Worm (Caenorhabditis elegans) whole organism, L1 larva: ENCODE results near the gene Y27F2A.10.

Source experiments
- C04F5.9 ChIP-seq: sonication (generic microtip); optimal IDR thresholded peaks from 2 replicates; lab custom pipeline; 2016; ENCODE audit warnings: missing genetic modification characterization, missing compliant biosample characterization
- C34B4.2 ChIP-seq: sonication (generic microtip); optimal IDR thresholded peaks from 2 replicates; lab custom pipeline; 2017; ENCODE audit warnings: mild to moderate bottlenecking, missing genetic modification characterization, missing compliant biosample characterization
- F16B12.6 ChIP-seq: fragments of 150-350 bp; optimal IDR thresholded peaks from 2 replicates; lab custom pipeline; 2014; ENCODE audit warnings: missing biosample characterization, missing genetic modification characterization
- aha-1 ChIP-seq: fragments of 150-350 bp; optimal IDR thresholded peaks from 2 replicates; lab custom pipeline; 2014; ENCODE audit warnings: missing biosample characterization, missing genetic modification characterization
- alr-1 ChIP-seq: fragments of 200-800 bp; sonication (Bioruptor generic); optimal IDR thresholded peaks from 2 replicates; lab custom pipeline; 2018; ENCODE audit warnings: borderline replicate concordance, mild to moderate bottlenecking, missing genetic modification characterization, missing compliant biosample characterization
- aly-2 ChIP-seq: fragments of 150-350 bp; optimal IDR thresholded peaks from 2 replicates; lab custom pipeline; 2014; ENCODE audit warnings: missing biosample characterization, missing genetic modification characterization
- ceh-82 ChIP-seq, 3 experiments: fragments of 150-350 bp in 1 of 3; sonication (generic microtip) in 2 of 3; optimal IDR thresholded peaks; 2 replicates each; lab custom pipeline; 2014 to 2017; ENCODE audit warnings: missing biosample characterization in 3 of 3, missing genetic modification characterization in 3 of 3
- ceh-88 ChIP-seq: fragments of 200-800 bp; sonication (Bioruptor generic); IDR thresholded peaks from 2 replicates; pipeline ENCODE4 v1.3.6; 2022; ENCODE audit warnings: missing genetic modification characterization, missing compliant biosample characterization
- ceh-90 ChIP-seq: sonication (generic microtip); optimal IDR thresholded peaks from 2 replicates; lab custom pipeline; 2016; ENCODE audit warnings: missing genetic modification characterization, missing compliant biosample characterization
- ces-1 ChIP-seq: fragments of 150-350 bp; optimal IDR thresholded peaks from 2 replicates; lab custom pipeline; 2014; ENCODE audit warnings: missing biosample characterization, missing genetic modification reagents, missing genetic modification characterization
- dpl-1 ChIP-seq, 3 experiments: fragments of 150-350 bp in 2 of 3; sonication (generic microtip) in 1 of 3; optimal IDR thresholded peaks; 2 replicates each; lab custom pipeline; 2014 to 2017; ENCODE audit warnings: missing biosample characterization in 3 of 3, missing genetic modification characterization in 3 of 3, missing genetic modification reagents in 3 of 3
- efl-1 ChIP-seq, 4 experiments: fragments of 150-350 bp; optimal IDR thresholded peaks in 3 of 4; peaks in 1 of 4; 1 replicate in 1 of 4; 2 replicates in 3 of 4; lab custom pipeline; 2014; ENCODE audit warnings: missing biosample characterization in 2 of 4, missing genetic modification characterization in 2 of 4, missing genetic modification reagents in 2 of 4
- efl-3 ChIP-seq: fragments of 200-800 bp; sonication (Bioruptor generic); optimal IDR thresholded peaks from 2 replicates; lab custom pipeline; 2018; ENCODE audit warnings: mild to moderate bottlenecking, missing genetic modification characterization, missing compliant biosample characterization
- egl-27 ChIP-seq, 2 experiments: fragments of 150-350 bp in 1 of 2; sonication (generic microtip); optimal IDR thresholded peaks; 3 replicates each; lab custom pipeline; 2017 to 2018; ENCODE audit warnings: missing biosample characterization in 2 of 2, missing genetic modification characterization in 2 of 2, missing genetic modification reagents in 2 of 2
- ets-5 ChIP-seq: fragments of 200-800 bp; sonication (Bioruptor generic); IDR thresholded peaks from 2 replicates; pipeline ENCODE4 v1.3.6; 2022; ENCODE audit warnings: missing genetic modification characterization, missing compliant biosample characterization
- fkh-10 ChIP-seq: sonication (generic microtip); optimal IDR thresholded peaks from 2 replicates; lab custom pipeline; 2017; ENCODE audit warnings: missing biosample characterization, missing genetic modification reagents, missing genetic modification characterization
- fkh-4 ChIP-seq: sonication (generic microtip); optimal IDR thresholded peaks from 2 replicates; lab custom pipeline; 2016; ENCODE audit warnings: missing compliant biosample characterization, missing genetic modification characterization, borderline replicate concordance
- fkh-8 ChIP-seq: sonication (generic microtip); optimal IDR thresholded peaks from 2 replicates; lab custom pipeline; 2016; ENCODE audit warnings: mild to moderate bottlenecking, missing genetic modification characterization, missing compliant biosample characterization
- grh-1 ChIP-seq: fragments of 200-800 bp; sonication (Bioruptor generic); IDR thresholded peaks from 2 replicates; pipeline ENCODE4 v1.3.6; 2022; ENCODE audit warnings: missing genetic modification reagents, missing genetic modification characterization, missing compliant biosample characterization
- hlh-17 ChIP-seq: fragments of 200-800 bp; sonication (Bioruptor generic); optimal IDR thresholded peaks from 2 replicates; lab custom pipeline; 2018; ENCODE audit warnings: missing genetic modification characterization, mild to moderate bottlenecking, missing compliant biosample characterization, moderate library complexity, borderline replicate concordance
- hpl-2 ChIP-seq: fragments of 150-350 bp; optimal IDR thresholded peaks from 2 replicates; lab custom pipeline; 2014; ENCODE audit warnings: missing biosample characterization, missing genetic modification reagents, missing genetic modification characterization
- irx-1 ChIP-seq: sonication (generic microtip); optimal IDR thresholded peaks from 2 replicates; lab custom pipeline; 2016; ENCODE audit warnings: missing genetic modification characterization, missing compliant biosample characterization
- lin-14 ChIP-seq: fragments of 200-800 bp; sonication (Bioruptor generic); optimal IDR thresholded peaks from 2 replicates; lab custom pipeline; 2018; ENCODE audit warnings: mild to moderate bottlenecking, missing genetic modification characterization, moderate library complexity, missing compliant biosample characterization
- lin-35 ChIP-seq, 2 experiments: fragments of 150-350 bp; optimal IDR thresholded peaks; 2 replicates each; lab custom pipeline; 2014; ENCODE audit warnings: missing biosample characterization in 2 of 2, missing genetic modification characterization in 2 of 2, missing genetic modification reagents in 2 of 2
- lin-39 ChIP-seq: fragments of 150-350 bp; optimal IDR thresholded peaks from 2 replicates; lab custom pipeline; 2014; ENCODE audit warnings: missing biosample characterization, missing genetic modification reagents, missing genetic modification characterization
- lir-3 ChIP-seq: sonication (generic microtip); optimal IDR thresholded peaks from 2 replicates; lab custom pipeline; 2016; ENCODE audit warnings: mild to moderate bottlenecking, missing genetic modification characterization, moderate library complexity, missing compliant biosample characterization; ENCODE audit not compliant: poor library complexity
- lsy-2 ChIP-seq, 2 experiments: fragments of 150-350 bp; optimal IDR thresholded peaks; 2 replicates each; lab custom pipeline; 2014; ENCODE audit warnings: missing biosample characterization in 2 of 2, missing genetic modification characterization in 2 of 2
- mep-1 ChIP-seq: fragments of 150-350 bp; optimal IDR thresholded peaks from 2 replicates; lab custom pipeline; 2014; ENCODE audit warnings: missing biosample characterization, missing genetic modification characterization
- nhr-19 ChIP-seq: fragments of 200-800 bp; sonication (Bioruptor generic); conservative IDR thresholded peaks from 2 replicates; pipeline ENCODE4 v1.3.6; 2022; ENCODE audit warnings: missing genetic modification characterization, missing compliant biosample characterization
- nhr-47 ChIP-seq: sonication (generic microtip); optimal IDR thresholded peaks from 2 replicates; lab custom pipeline; 2016; ENCODE audit warnings: mild to moderate bottlenecking, missing genetic modification characterization, moderate library complexity, missing compliant biosample characterization
- nhr-71 ChIP-seq: sonication (generic microtip); optimal IDR thresholded peaks from 2 replicates; lab custom pipeline; 2016; ENCODE audit warnings: mild to moderate bottlenecking, missing genetic modification characterization, moderate library complexity, missing compliant biosample characterization
- nhr-77 ChIP-seq: fragments of 150-350 bp; optimal IDR thresholded peaks from 2 replicates; lab custom pipeline; 2014; ENCODE audit warnings: missing biosample characterization, missing genetic modification characterization
- nhr-85 ChIP-seq: sonication (generic microtip); peaks from one replicate; lab custom pipeline; 2016; ENCODE audit warnings: missing genetic modification characterization, inconsistent platforms, missing compliant biosample characterization
- nhr-90 ChIP-seq: sonication (generic microtip); optimal IDR thresholded peaks from 2 replicates; lab custom pipeline; 2016; ENCODE audit warnings: mild to moderate bottlenecking, missing genetic modification characterization, missing compliant biosample characterization; ENCODE audit not compliant: poor library complexity
- pax-3 ChIP-seq: fragments of 200-800 bp; sonication (Bioruptor generic); optimal IDR thresholded peaks from 2 replicates; lab custom pipeline; 2018; ENCODE audit warnings: mild to moderate bottlenecking, missing genetic modification characterization, moderate library complexity, missing compliant biosample characterization
- pqm-1 ChIP-seq: sonication (generic microtip); optimal IDR thresholded peaks from 3 replicates; lab custom pipeline; 2017; ENCODE audit warnings: missing biosample characterization, missing genetic modification characterization
- rnt-1 ChIP-seq: sonication (generic microtip); optimal IDR thresholded peaks from 2 replicates; lab custom pipeline; 2016; ENCODE audit warnings: mild to moderate bottlenecking, missing genetic modification characterization, moderate library complexity, missing compliant biosample characterization
- skn-1 ChIP-seq: fragments of 150-350 bp; optimal IDR thresholded peaks from 2 replicates; lab custom pipeline; 2014; ENCODE audit warnings: missing biosample characterization, missing genetic modification characterization
- snu-23 ChIP-seq: sonication (generic microtip); optimal IDR thresholded peaks from 2 replicates; lab custom pipeline; 2016; ENCODE audit warnings: missing genetic modification characterization, missing compliant biosample characterization
- tbx-2 ChIP-seq: sonication (generic microtip); optimal IDR thresholded peaks from 2 replicates; lab custom pipeline; 2016; ENCODE audit warnings: missing genetic modification characterization, missing compliant biosample characterization
- tlp-1 ChIP-seq: fragments of 150-350 bp; optimal IDR thresholded peaks from 2 replicates; lab custom pipeline; 2014; ENCODE audit warnings: missing biosample characterization, missing genetic modification characterization
- unc-130 ChIP-seq: fragments of 150-350 bp; optimal IDR thresholded peaks from 2 replicates; lab custom pipeline; 2017; ENCODE audit warnings: missing biosample characterization, missing genetic modification characterization, inconsistent platforms
- unc-30 ChIP-seq: sonication (generic microtip); optimal IDR thresholded peaks from 2 replicates; lab custom pipeline; 2017; ENCODE audit warnings: missing biosample characterization, missing genetic modification characterization
- unc-62 ChIP-seq: fragments of 150-350 bp; optimal IDR thresholded peaks from 2 replicates; lab custom pipeline; 2014; ENCODE audit warnings: missing biosample characterization, missing genetic modification reagents, missing genetic modification characterization
- unc-86 ChIP-seq: sonication (generic microtip); optimal IDR thresholded peaks from 2 replicates; lab custom pipeline; 2016; ENCODE audit warnings: missing genetic modification characterization, missing compliant biosample characterization
- unc-98 ChIP-seq: fragments of 200-800 bp; sonication (Bioruptor generic); IDR thresholded peaks from 2 replicates; pipeline ENCODE4 v1.3.6; 2022; ENCODE audit warnings: missing genetic modification characterization, missing compliant biosample characterization
- vab-15 ChIP-seq: sonication (generic microtip); optimal IDR thresholded peaks from 2 replicates; lab custom pipeline; 2017; ENCODE audit warnings: missing genotype, mild to moderate bottlenecking, missing genetic modification characterization, missing compliant biosample characterization
- xbp-1 ChIP-seq: sonication (generic microtip); optimal IDR thresholded peaks from 2 replicates; lab custom pipeline; 2016; ENCODE audit warnings: missing genetic modification characterization, missing compliant biosample characterization
- zag-1 ChIP-seq: fragments of 150-350 bp; optimal IDR thresholded peaks from 2 replicates; lab custom pipeline; 2014; ENCODE audit warnings: missing biosample characterization, missing genetic modification characterization
- ztf-4 ChIP-seq: fragments of 150-350 bp; optimal IDR thresholded peaks from 2 replicates; lab custom pipeline; 2014; ENCODE audit warnings: missing biosample characterization, missing genetic modification characterization

The Y27F2A.10 gene

ce11 chrII:3210365-3210764 lies 38.3 kb upstream of the Y27F2A.10 start, which contains the start of gene ZC239.5:
TSS of gene ZC239.5 (plus strand) at chrII:3210665.
- TF ChIP-seq ets-5 (no peak), C04F5.9 (tag; lab: Kevin White, UChicago) (no peak), hlh-17 (GFP tag; lab: Kevin White, UChicago) (no peak), mep-1 (no peak), egl-27 (tag; optimal IDR thresholded peaks at IDR 0.05; lab: Kevin White, UChicago) (no peak), tlp-1 (tag; lab: Kevin White, UChicago) (no peak)

ce11 chrII:3209251-3209650 lies 37.2 kb upstream of the Y27F2A.10 start, which contains the start of gene ZC239.6:
TSS of gene ZC239.6 (plus strand) at chrII:3209631.
- no peak for TF ChIP-seq F16B12.6 (tag; lab: Kevin White, UChicago)
- TF ChIP-seq efl-1 (optimal IDR thresholded peaks at IDR 0.05; lab: Kevin White, UChicago), result peak; percentile 39 to 42
- TF ChIP-seq efl-1 (GFP tag; optimal IDR thresholded peaks at IDR 0.05 in 1 of 2; lab: Kevin White, UChicago), result peak; percentile 41 to 84
- TF ChIP-seq lin-35 (GFP tag; optimal IDR thresholded peaks at IDR 0.05; lab: Kevin White, UChicago), result peak in 1 of 2 experiments; percentile 8
- no peak for TF ChIP-seq tbx-2 (tag; lab: Kevin White, UChicago)
- TF ChIP-seq lin-39 (tag; lab: Kevin White, UChicago), result no peak
- TF ChIP-seq nhr-19 (GFP tag; lab: Robert Waterston, UW), result no peak
- no peak for TF ChIP-seq efl-3 (GFP tag; lab: Kevin White, UChicago)
- no peak for TF ChIP-seq unc-62 (GFP tag; lab: Kevin White, UChicago)
- no peak for TF ChIP-seq ces-1 (GFP tag; lab: Kevin White, UChicago)
- TF ChIP-seq fkh-4 (tag; lab: Kevin White, UChicago), result no peak
- no peak for TF ChIP-seq C04F5.9 (tag; lab: Kevin White, UChicago)
- TF ChIP-seq aha-1, result no peak
- no peak for TF ChIP-seq ceh-90 (tag; lab: Kevin White, UChicago)
- TF ChIP-seq tlp-1 (tag; lab: Kevin White, UChicago), result no peak
- no peak for TF ChIP-seq aly-2 (tag; lab: Kevin White, UChicago)
- no peak for TF ChIP-seq vab-15
- TF ChIP-seq snu-23, result peak; percentile 68
- TF ChIP-seq lir-3 (tag; lab: Kevin White, UChicago), result no peak
- peak; percentile 17 for TF ChIP-seq nhr-47 (tag; lab: Kevin White, UChicago)
- no peak for TF ChIP-seq grh-1 (GFP tag; lab: Robert Waterston, UW)
- TF ChIP-seq pqm-1 (tag; lab: Kevin White, UChicago), result no peak
- TF ChIP-seq nhr-77 (tag; lab: Kevin White, UChicago), result no peak
- peak; percentile 27 for TF ChIP-seq mep-1
- TF ChIP-seq lsy-2 (tag; optimal IDR thresholded peaks at IDR 0.05; lab: Kevin White, UChicago), result peak; percentile 23 to 51
- TF ChIP-seq irx-1, result no peak
- no peak for TF ChIP-seq unc-130 (tag; lab: Kevin White, UChicago)
- TF ChIP-seq unc-86 (tag; lab: Kevin White, UChicago), result no peak
- TF ChIP-seq fkh-10 (GFP tag; lab: Kevin White, UChicago), result no peak
- no peak for TF ChIP-seq ceh-88 (GFP tag; lab: Robert Waterston, UW)
- no peak for TF ChIP-seq hpl-2 (GFP tag; lab: Kevin White, UChicago)
- no peak for TF ChIP-seq C34B4.2 (tag; lab: Kevin White, UChicago)
- TF ChIP-seq nhr-90, result no peak
- no peak for TF ChIP-seq unc-98 (GFP tag; lab: Robert Waterston, UW)
- TF ChIP-seq dpl-1 (GFP tag; optimal IDR thresholded peaks at IDR 0.05; lab: Kevin White, UChicago), result peak in 2 of 3 experiments; percentile 4 to 42
- TF ChIP-seq zag-1, result no peak
- TF ChIP-seq ets-5, result no peak
- peak in 1 of 3 experiments; percentile 5 for TF ChIP-seq ceh-82 (tag; optimal IDR thresholded peaks at IDR 0.05; lab: Kevin White, UChicago)
- TF ChIP-seq lin-14 (GFP tag; lab: Kevin White, UChicago), result peak; percentile 69
- TF ChIP-seq ztf-4, result no peak
- TF ChIP-seq fkh-8 (tag; lab: Kevin White, UChicago), result no peak
- peak; percentile 46 for TF ChIP-seq nhr-85 (tag; lab: Kevin White, UChicago)
- no peak for TF ChIP-seq unc-30 (tag; lab: Kevin White, UChicago)
- TF ChIP-seq skn-1 (tag; lab: Kevin White, UChicago), result no peak
- peak; percentile 16 for TF ChIP-seq xbp-1 (tag; lab: Kevin White, UChicago)
- TF ChIP-seq nhr-71, result no peak
- TF ChIP-seq pax-3 (tag; lab: Kevin White, UChicago), result no peak
- TF ChIP-seq alr-1 (tag; lab: Kevin White, UChicago), result no peak
- peak; percentile 53 for TF ChIP-seq rnt-1
